Worm (Caenorhabditis elegans) whole organism, midembryonic: ENCODE measurements around the gene C54C6.4.

Experiments
- T22C8.4 ChIP-seq: fragments of 200-800 bp; sonication (Bioruptor generic); IDR thresholded peaks from 2 replicates; pipeline ENCODE4 v1.3.6; 2022; ENCODE audit warnings: missing genetic modification characterization, missing compliant biosample characterization
- flt-1 ChIP-seq: fragments of 200-800 bp; sonication (Bioruptor generic); IDR thresholded peaks from 2 replicates; pipeline ENCODE4 v1.3.6; 2022; ENCODE audit warnings: missing genetic modification characterization, missing compliant biosample characterization
- klf-2 ChIP-seq: fragments of 200-800 bp; sonication (Bioruptor generic); conservative IDR thresholded peaks from 2 replicates; pipeline ENCODE4 v1.3.6; 2022; ENCODE audit warnings: missing genetic modification reagents, missing genetic modification characterization, missing compliant biosample characterization

DNA sequence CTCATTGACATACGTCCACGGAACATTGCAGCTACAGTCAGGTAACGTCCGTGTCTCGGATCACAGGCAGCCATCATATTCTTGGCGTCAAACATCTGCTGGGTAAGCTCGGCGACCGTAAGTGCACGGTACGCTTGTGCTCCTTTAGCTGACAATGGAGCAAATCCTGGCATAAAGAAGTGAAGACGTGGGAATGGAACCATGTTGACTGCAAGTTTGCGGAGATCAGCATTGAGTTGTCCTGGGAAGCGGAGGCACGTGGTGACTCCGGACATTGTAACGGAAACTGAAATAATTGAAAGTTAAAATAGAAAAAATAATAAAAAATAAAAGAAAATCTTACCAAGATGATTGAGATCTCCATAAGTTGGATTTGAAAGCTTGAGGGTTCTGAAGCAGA lies 13.9 kb upstream of the C54C6.4 start:
- TF ChIP-seq T22C8.4 (GFP tag; lab: Robert Waterston, UW) (no peak), flt-1 (GFP tag; lab: Robert Waterston, UW) (no peak), klf-2 (no peak)
